Worm (Caenorhabditis elegans) whole organism, L1 larva: ENCODE results near the gene nyn-3.

Experiments used
- C34B4.2 ChIP-seq: sonication (generic microtip); optimal IDR thresholded peaks from 2 replicates; lab custom pipeline; 2017; ENCODE audit warnings: mild to moderate bottlenecking, missing genetic modification characterization, missing compliant biosample characterization
- Y116A8C.19 ChIP-seq: sonication (generic microtip); optimal IDR thresholded peaks from 2 replicates; lab custom pipeline; 2016; ENCODE audit warnings: missing compliant biosample characterization, missing genetic modification characterization, borderline replicate concordance
- aha-1 ChIP-seq: fragments of 150-350 bp; optimal IDR thresholded peaks from 2 replicates; lab custom pipeline; 2014; ENCODE audit warnings: missing biosample characterization, missing genetic modification characterization
- alr-1 ChIP-seq: fragments of 200-800 bp; sonication (Bioruptor generic); optimal IDR thresholded peaks from 2 replicates; lab custom pipeline; 2018; ENCODE audit warnings: borderline replicate concordance, mild to moderate bottlenecking, missing genetic modification characterization, missing compliant biosample characterization
- blmp-1 ChIP-seq: fragments of 150-350 bp; optimal IDR thresholded peaks from 2 replicates; lab custom pipeline; 2014; ENCODE audit warnings: missing biosample characterization, missing genetic modification characterization
- ceh-90 ChIP-seq: sonication (generic microtip); optimal IDR thresholded peaks from 2 replicates; lab custom pipeline; 2016; ENCODE audit warnings: missing genetic modification characterization, missing compliant biosample characterization
- ces-1 ChIP-seq: fragments of 150-350 bp; optimal IDR thresholded peaks from 2 replicates; lab custom pipeline; 2014; ENCODE audit warnings: missing biosample characterization, missing genetic modification reagents, missing genetic modification characterization
- dpl-1 ChIP-seq, 3 experiments: fragments of 150-350 bp in 2 of 3; sonication (generic microtip) in 1 of 3; optimal IDR thresholded peaks; 2 replicates each; lab custom pipeline; 2014 to 2017; ENCODE audit warnings: missing biosample characterization in 3 of 3, missing genetic modification characterization in 3 of 3, missing genetic modification reagents in 3 of 3
- efl-1 ChIP-seq, 4 experiments: fragments of 150-350 bp; optimal IDR thresholded peaks in 3 of 4; peaks in 1 of 4; 1 replicate in 1 of 4; 2 replicates in 3 of 4; lab custom pipeline; 2014; ENCODE audit warnings: missing biosample characterization in 2 of 4, missing genetic modification characterization in 2 of 4, missing genetic modification reagents in 2 of 4
- elt-2 ChIP-seq: sonication (generic microtip); optimal IDR thresholded peaks from 2 replicates; lab custom pipeline; 2016; ENCODE audit warnings: missing genetic modification characterization, mild to moderate bottlenecking, inconsistent platforms, missing compliant biosample characterization, missing genetic modification reagents
- lin-15B ChIP-seq: fragments of 150-350 bp; sonication (generic microtip); optimal IDR thresholded peaks from 3 replicates; lab custom pipeline; 2014; ENCODE audit warnings: missing biosample characterization, missing genetic modification characterization
- lin-35 ChIP-seq, 2 experiments: fragments of 150-350 bp; optimal IDR thresholded peaks; 2 replicates each; lab custom pipeline; 2014; ENCODE audit warnings: missing biosample characterization in 2 of 2, missing genetic modification characterization in 2 of 2, missing genetic modification reagents in 2 of 2
- lsy-2 ChIP-seq, 2 experiments: fragments of 150-350 bp; optimal IDR thresholded peaks; 2 replicates each; lab custom pipeline; 2014; ENCODE audit warnings: missing biosample characterization in 2 of 2, missing genetic modification characterization in 2 of 2
- mdl-1 ChIP-seq, 2 experiments: fragments of 150-350 bp; optimal IDR thresholded peaks; 2 replicates each; lab custom pipeline; 2014 to 2017; ENCODE audit warnings: missing biosample characterization in 2 of 2, missing genetic modification characterization in 2 of 2, inconsistent platforms in 1 of 2
- mep-1 ChIP-seq: fragments of 150-350 bp; optimal IDR thresholded peaks from 2 replicates; lab custom pipeline; 2014; ENCODE audit warnings: missing biosample characterization, missing genetic modification characterization
- nhr-12 ChIP-seq: sonication (generic microtip); optimal IDR thresholded peaks from 2 replicates; lab custom pipeline; 2017; ENCODE audit warnings: missing biosample characterization, missing genetic modification characterization
- nhr-19 ChIP-seq: fragments of 200-800 bp; sonication (Bioruptor generic); conservative IDR thresholded peaks from 2 replicates; pipeline ENCODE4 v1.3.6; 2022; ENCODE audit warnings: missing genetic modification characterization, missing compliant biosample characterization
- nhr-20 ChIP-seq: sonication (generic microtip); optimal IDR thresholded peaks from 2 replicates; lab custom pipeline; 2016; ENCODE audit warnings: mild to moderate bottlenecking, missing genetic modification characterization, missing compliant biosample characterization
- nhr-76 ChIP-seq: sonication (generic microtip); optimal IDR thresholded peaks from 2 replicates; lab custom pipeline; 2017; ENCODE audit warnings: missing biosample characterization, missing genetic modification characterization
- nhr-84 ChIP-seq: sonication (generic microtip); optimal IDR thresholded peaks from 2 replicates; lab custom pipeline; 2017; ENCODE audit warnings: missing biosample characterization, missing genetic modification characterization
- pqm-1 ChIP-seq: sonication (generic microtip); optimal IDR thresholded peaks from 3 replicates; lab custom pipeline; 2017; ENCODE audit warnings: missing biosample characterization, missing genetic modification characterization
- snu-23 ChIP-seq: sonication (generic microtip); optimal IDR thresholded peaks from 2 replicates; lab custom pipeline; 2016; ENCODE audit warnings: missing genetic modification characterization, missing compliant biosample characterization
- sox-4 ChIP-seq: sonication (generic microtip); optimal IDR thresholded peaks from 2 replicates; lab custom pipeline; 2016; ENCODE audit warnings: missing genetic modification characterization, missing compliant biosample characterization
- sup-37 ChIP-seq: fragments of 200-800 bp; sonication (Bioruptor generic); optimal IDR thresholded peaks from 2 replicates; lab custom pipeline; 2018; ENCODE audit warnings: mild to moderate bottlenecking, missing genetic modification characterization, missing compliant biosample characterization
- unc-62 ChIP-seq: fragments of 150-350 bp; optimal IDR thresholded peaks from 2 replicates; lab custom pipeline; 2014; ENCODE audit warnings: missing biosample characterization, missing genetic modification reagents, missing genetic modification characterization
- vab-15 ChIP-seq: sonication (generic microtip); optimal IDR thresholded peaks from 2 replicates; lab custom pipeline; 2017; ENCODE audit warnings: missing genotype, mild to moderate bottlenecking, missing genetic modification characterization, missing compliant biosample characterization
- zag-1 ChIP-seq: fragments of 150-350 bp; optimal IDR thresholded peaks from 2 replicates; lab custom pipeline; 2014; ENCODE audit warnings: missing biosample characterization, missing genetic modification characterization
- zip-4 ChIP-seq: fragments of 200-800 bp; sonication (Bioruptor generic); optimal IDR thresholded peaks from 2 replicates; lab custom pipeline; 2018; ENCODE audit warnings: mild to moderate bottlenecking, missing genetic modification characterization, moderate library complexity, missing compliant biosample characterization
- ztf-4 ChIP-seq: fragments of 150-350 bp; optimal IDR thresholded peaks from 2 replicates; lab custom pipeline; 2014; ENCODE audit warnings: missing biosample characterization, missing genetic modification characterization

nyn-3 gene

DNA sequence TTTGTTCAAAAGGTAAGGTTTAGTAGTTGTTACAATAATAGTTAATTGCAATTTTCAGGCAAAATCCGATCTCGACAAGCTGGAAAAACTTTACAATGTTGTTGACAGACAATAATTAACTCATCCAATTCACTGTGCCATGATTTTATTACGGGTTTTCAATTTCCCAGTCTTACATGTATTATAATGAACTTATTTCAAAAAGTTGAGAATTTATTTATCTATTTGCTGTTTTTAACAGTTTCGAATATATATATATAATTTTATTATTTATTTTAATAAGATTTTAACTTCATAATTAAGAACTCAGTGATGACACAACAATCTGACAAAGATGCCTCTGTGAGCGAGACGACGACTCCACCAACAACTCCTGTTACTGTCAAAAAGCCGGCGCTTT lies 46.4 kb downstream of the nyn-3 start, which contains the start of gene lelo-1:
Gene lelo-1 (plus strand): TSS at position 301 of the 400 bp plus-strand sequence.
- TF ChIP-seq snu-23 (no peak), efl-1 (optimal IDR thresholded peaks at IDR 0.05; lab: Kevin White, UChicago) (no peak), efl-1 (GFP tag; optimal IDR thresholded peaks at IDR 0.05 in 1 of 2; lab: Kevin White, UChicago) (peak in 1 of 2 experiments; percentile 30)
- TF ChIP-seq, all 84 proteins: peak for 1

- TF ChIP-seq dpl-1 (GFP tag; optimal IDR thresholded peaks at IDR 0.05; lab: Kevin White, UChicago) (peak; percentile 19 to 80 (median 67)), aha-1 (no peak), sox-4 (no peak), nhr-76 (tag; lab: Kevin White, UChicago) (no peak), efl-1 (optimal IDR thresholded peaks at IDR 0.05; lab: Kevin White, UChicago) (peak in 1 of 2 experiments; percentile 71), efl-1 (GFP tag; optimal IDR thresholded peaks at IDR 0.05 in 1 of 2; lab: Kevin White, UChicago) (peak; percentile 78 to 97), C34B4.2 (tag; lab: Kevin White, UChicago) (no peak), vab-15 (no peak), blmp-1 (tag; lab: Kevin White, UChicago) (peak; percentile 1), lin-35 (GFP tag; optimal IDR thresholded peaks at IDR 0.05; lab: Kevin White, UChicago) (peak; percentile 37 to 90), lsy-2 (tag; optimal IDR thresholded peaks at IDR 0.05; lab: Kevin White, UChicago) (peak in 1 of 2 experiments; percentile 30)
Measured at ce11 chrII:6245199-6245702, 47.2 kb downstream of the nyn-3 start, which contains the start of gene blos-4. Gene blos-4 (plus strand): TSS chrII:6245249.

- TF ChIP-seq zip-4 (GFP tag; lab: Kevin White, UChicago) (no peak), lin-35 (GFP tag; optimal IDR thresholded peaks at IDR 0.05; lab: Kevin White, UChicago) (peak in 1 of 2 experiments; percentile 26), ceh-90 (tag; lab: Kevin White, UChicago) (no peak), ztf-4 (no peak), nhr-12 (tag; lab: Kevin White, UChicago) (no peak), nhr-84 (tag; lab: Kevin White, UChicago) (no peak), unc-62 (GFP tag; lab: Kevin White, UChicago) (no peak)
Measured at ce11 chrII:6244171-6244570, 48.3 kb downstream of the nyn-3 start, which contains the start of gene tat-4. Gene tat-4 (minus strand): TSS chrII:6244287.

ce11 chrII:6241758-6242157 lies 50.7 kb downstream of the nyn-3 start, which contains the start of gene T24H7.8:
Gene T24H7.8 (plus strand): TSS chrII:6242058.
- TF ChIP-seq Y116A8C.19 (tag; lab: Kevin White, UChicago), result no peak
- TF ChIP-seq sup-37 (GFP tag; lab: Kevin White, UChicago), result no peak
- no peak for TF ChIP-seq elt-2 (tag; lab: Kevin White, UChicago)
- no peak for TF ChIP-seq zip-4 (GFP tag; lab: Kevin White, UChicago)
- TF ChIP-seq zag-1 (tag; lab: Kevin White, UChicago), result no peak
- no peak for TF ChIP-seq ces-1
- TF ChIP-seq pqm-1 (tag; lab: Kevin White, UChicago), result no peak
- TF ChIP-seq nhr-20 (tag; lab: Kevin White, UChicago), result no peak
- no peak for TF ChIP-seq alr-1 (tag; lab: Kevin White, UChicago)
- TF ChIP-seq nhr-19 (GFP tag; lab: Robert Waterston, UW), result no peak
- TF ChIP-seq mep-1, result no peak
- no peak for TF ChIP-seq mdl-1 (tag; optimal IDR thresholded peaks at IDR 0.05; lab: Kevin White, UChicago)
- no peak for TF ChIP-seq lin-15B (tag; lab: Kevin White, UChicago)
- TF ChIP-seq aha-1, result no peak
